Fruit fly (Drosophila melanogaster) whole organism, pupa: ENCODE measurements around the gene CG5265.

Experiments
- CG13204 ChIP-seq: fragments of 200-800 bp; sonication (Bioruptor generic); optimal IDR thresholded peaks from 2 replicates; lab custom pipeline; 2018; ENCODE audit warnings: missing biosample characterization, mild to moderate bottlenecking, missing genetic modification characterization, moderate library complexity
- CG8301 ChIP-seq: fragments of 200-800 bp; sonication (Bioruptor generic); optimal IDR thresholded peaks from 2 replicates; lab custom pipeline; 2018; ENCODE audit warnings: missing biosample characterization, mild to moderate bottlenecking, missing genetic modification characterization

DNA sequence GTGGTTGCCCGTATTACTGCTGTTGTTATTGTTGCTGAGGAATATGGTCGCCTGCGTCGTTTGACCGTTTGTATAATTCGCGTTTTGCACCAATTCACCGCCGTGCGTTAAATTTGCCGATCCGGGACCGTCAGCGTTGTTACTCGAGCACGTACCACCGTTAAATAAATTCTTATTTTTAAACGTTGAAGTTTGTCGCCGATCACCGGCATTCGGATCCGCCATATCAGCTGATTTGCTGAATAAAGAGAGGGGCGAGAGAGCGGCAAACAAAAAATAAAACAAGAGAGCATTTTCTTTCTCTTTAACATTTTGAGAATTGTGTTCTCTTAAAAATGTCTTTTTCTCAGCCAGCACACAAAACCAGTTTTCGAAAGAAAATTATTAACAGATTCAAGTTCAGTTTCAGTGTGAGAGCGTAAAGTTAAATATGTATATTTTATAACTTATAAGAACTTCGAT, 19.9 kb upstream of the CG5265 start:
- TF ChIP-seq CG8301, result no peak
- TF ChIP-seq CG13204, result no peak
